Fruit fly (Drosophila melanogaster) whole organism, prepupa: Measurements from ENCODE around the gene CG33644.
A peak's percentile ranks its signal among the peaks of the same experiment; 100 is the strongest.

Experiments
- Blimp-1 ChIP-seq: fragments of 200-800 bp; sonication (Bioruptor generic); optimal IDR thresholded peaks from 3 replicates; lab custom pipeline; 2017; ENCODE audit warnings: missing biosample characterization, missing genetic modification characterization, mild to moderate bottlenecking, moderate library complexity, missing genetic modification reagents
- CG10631 ChIP-seq: fragments of 200-800 bp; sonication (Bioruptor generic); optimal IDR thresholded peaks from 2 replicates; lab custom pipeline; 2016; ENCODE audit warnings: missing biosample characterization, missing genetic modification characterization
- CG10669 ChIP-seq: fragments of 200-800 bp; sonication (Bioruptor generic); optimal IDR thresholded peaks from 3 replicates; lab custom pipeline; 2018; ENCODE audit warnings: missing biosample characterization, mild to moderate bottlenecking, missing genetic modification characterization, moderate library complexity
- CG11294 ChIP-seq: fragments of 200-800 bp; sonication (Bioruptor generic); IDR thresholded peaks from 2 replicates; pipeline ENCODE4 v1.3.6; 2022; ENCODE audit warnings: missing biosample characterization, missing genetic modification characterization
- CG11762 ChIP-seq: fragments of 200-800 bp; sonication (Bioruptor generic); optimal IDR thresholded peaks from 3 replicates; lab custom pipeline; 2016; ENCODE audit warnings: missing biosample characterization, missing genetic modification characterization; ENCODE audit not compliant: insufficient read depth
- CG11902 ChIP-seq: fragments of 200-800 bp; sonication (Bioruptor generic); optimal IDR thresholded peaks from 3 replicates; lab custom pipeline; 2016; ENCODE audit warnings: missing biosample characterization, missing genetic modification characterization
- CG15336 ChIP-seq: fragments of 200-800 bp; sonication (Bioruptor generic); IDR thresholded peaks from 2 replicates; pipeline ENCODE4 v1.3.6; 2022; ENCODE audit warnings: missing biosample characterization, missing genetic modification characterization
- CG1621 ChIP-seq: fragments of 200-800 bp; sonication (Bioruptor generic); optimal IDR thresholded peaks from 3 replicates; lab custom pipeline; 2018; ENCODE audit warnings: missing biosample characterization, mild to moderate bottlenecking, missing genetic modification characterization
- CG3032 ChIP-seq: fragments of 200-800 bp; optimal IDR thresholded peaks from 2 replicates; lab custom pipeline; 2019; ENCODE audit warnings: missing biosample characterization, mild to moderate bottlenecking, missing genetic modification characterization, moderate library complexity
- CG31627 ChIP-seq: fragments of 200-800 bp; sonication (Bioruptor generic); optimal IDR thresholded peaks from 3 replicates; lab custom pipeline; 2016; ENCODE audit warnings: missing biosample characterization, missing genetic modification characterization
- CG32006 ChIP-seq: fragments of 200-800 bp; sonication (Bioruptor generic); optimal IDR thresholded peaks from 3 replicates; lab custom pipeline; 2017; ENCODE audit warnings: missing biosample characterization, mild to moderate bottlenecking, missing genetic modification characterization
- CG34406 ChIP-seq: fragments of 200-800 bp; sonication (Bioruptor generic); optimal IDR thresholded peaks from 3 replicates; lab custom pipeline; 2016; ENCODE audit warnings: missing biosample characterization, missing genetic modification characterization
- CG4318 ChIP-seq: fragments of 200-800 bp; sonication (Bioruptor generic); optimal IDR thresholded peaks from 3 replicates; lab custom pipeline; 2017; ENCODE audit warnings: missing biosample characterization, mild to moderate bottlenecking, missing genetic modification characterization
- CG6276 ChIP-seq: fragments of 200-800 bp; sonication (Bioruptor generic); optimal IDR thresholded peaks from 2 replicates; lab custom pipeline; 2017; ENCODE audit warnings: missing biosample characterization, mild to moderate bottlenecking, missing genetic modification characterization
- CG6792 ChIP-seq: fragments of 200-800 bp; sonication (Bioruptor generic); optimal IDR thresholded peaks from 3 replicates; lab custom pipeline; 2016; ENCODE audit warnings: missing biosample characterization, missing genetic modification characterization
- CG6808 ChIP-seq: fragments of 200-800 bp; sonication (Bioruptor generic); optimal IDR thresholded peaks from 3 replicates; lab custom pipeline; 2017; ENCODE audit warnings: missing biosample characterization, missing genetic modification characterization, mild to moderate bottlenecking, moderate library complexity, missing genetic modification reagents
- CG6854 ChIP-seq: fragments of 200-800 bp; sonication (Bioruptor generic); optimal IDR thresholded peaks from 2 replicates; lab custom pipeline; 2017; ENCODE audit warnings: missing biosample characterization, mild to moderate bottlenecking, missing genetic modification characterization
- CG7368 ChIP-seq: fragments of 200-800 bp; sonication (Bioruptor generic); optimal IDR thresholded peaks from 3 replicates; lab custom pipeline; 2016; ENCODE audit warnings: missing biosample characterization, missing genetic modification characterization
- CG8119 ChIP-seq: fragments of 200-800 bp; sonication (Bioruptor generic); IDR thresholded peaks from 3 replicates; pipeline ENCODE4 v1.3.6; 2022; ENCODE audit warnings: missing biosample characterization, missing genetic modification characterization
- CG8319 ChIP-seq: fragments of 200-800 bp; sonication (Bioruptor generic); optimal IDR thresholded peaks from 3 replicates; lab custom pipeline; 2016; ENCODE audit warnings: missing biosample characterization, missing genetic modification characterization
- CG8632 ChIP-seq: fragments of 200-800 bp; sonication (Bioruptor generic); optimal IDR thresholded peaks from 3 replicates; lab custom pipeline; 2016; ENCODE audit warnings: missing biosample characterization, missing genetic modification characterization
- Eip75B ChIP-seq: fragments of 200-800 bp; sonication (Bioruptor generic); optimal IDR thresholded peaks from 3 replicates; lab custom pipeline; 2016; ENCODE audit warnings: missing biosample characterization, missing genetic modification characterization
- Eip78C ChIP-seq: fragments of 200-800 bp; sonication (Bioruptor generic); peaks from one replicate; lab custom pipeline; 2016; ENCODE audit warnings: missing biosample characterization, missing genetic modification characterization
- Eip93F ChIP-seq: fragments of 200-800 bp; sonication (Bioruptor generic); optimal IDR thresholded peaks from 2 replicates; lab custom pipeline; 2016; ENCODE audit warnings: missing biosample characterization, mild to moderate bottlenecking, missing genetic modification characterization
- Ets21C ChIP-seq: fragments of 200-800 bp; sonication (Bioruptor generic); optimal IDR thresholded peaks from 3 replicates; lab custom pipeline; 2016; ENCODE audit warnings: missing biosample characterization, missing genetic modification characterization
- Gug ChIP-seq: fragments of 200-800 bp; sonication (Bioruptor generic); IDR thresholded peaks from 2 replicates; pipeline ENCODE4 v1.3.6; 2022; ENCODE audit warnings: missing biosample characterization, missing genetic modification characterization
- Hr38 ChIP-seq: sonication (Bioruptor generic); optimal IDR thresholded peaks from 2 replicates; lab custom pipeline; 2016; ENCODE audit warnings: missing biosample characterization, missing genetic modification characterization
- Hr4 ChIP-seq: fragments of 200-800 bp; sonication (Bioruptor generic); optimal IDR thresholded peaks from 3 replicates; lab custom pipeline; 2016; ENCODE audit warnings: missing biosample characterization, missing genetic modification characterization
- Lpt ChIP-seq: fragments of 200-800 bp; sonication (Bioruptor generic); optimal IDR thresholded peaks from 3 replicates; lab custom pipeline; 2016; ENCODE audit warnings: missing biosample characterization, missing genetic modification characterization
- Met ChIP-seq: fragments of 200-800 bp; sonication (Bioruptor generic); optimal IDR thresholded peaks from 3 replicates; lab custom pipeline; 2016; ENCODE audit warnings: missing biosample characterization, missing genetic modification characterization
- Smox ChIP-seq: fragments of 200-800 bp; sonication (Bioruptor generic); optimal IDR thresholded peaks from 3 replicates; lab custom pipeline; 2016; ENCODE audit warnings: missing biosample characterization, missing genetic modification characterization
- Sox14 ChIP-seq: fragments of 200-800 bp; sonication (Bioruptor generic); optimal IDR thresholded peaks from 3 replicates; lab custom pipeline; 2016; ENCODE audit warnings: missing biosample characterization, missing genetic modification characterization
- Sox15 ChIP-seq: fragments of 200-800 bp; sonication (Bioruptor generic); optimal IDR thresholded peaks from 3 replicates; lab custom pipeline; 2016; ENCODE audit warnings: missing biosample characterization, missing genetic modification characterization
- achi ChIP-seq: fragments of 200-800 bp; sonication (Bioruptor generic); optimal IDR thresholded peaks from 3 replicates; lab custom pipeline; 2016; ENCODE audit warnings: missing biosample characterization, missing genetic modification characterization
- acj6 ChIP-seq: fragments of 200-800 bp; sonication (Bioruptor generic); optimal IDR thresholded peaks from 3 replicates; lab custom pipeline; 2016; ENCODE audit warnings: missing biosample characterization, missing genetic modification characterization
- cyc ChIP-seq: fragments of 200-800 bp; sonication (Bioruptor generic); optimal IDR thresholded peaks from 3 replicates; lab custom pipeline; 2016; ENCODE audit warnings: missing biosample characterization, missing genetic modification characterization
- dac ChIP-seq: fragments of 200-800 bp; sonication (Bioruptor generic); optimal IDR thresholded peaks from 2 replicates; lab custom pipeline; 2017; ENCODE audit warnings: missing biosample characterization, mild to moderate bottlenecking, missing genetic modification characterization
- dsx ChIP-seq: fragments of 200-800 bp; optimal IDR thresholded peaks from 3 replicates; lab custom pipeline; 2019; ENCODE audit warnings: missing biosample characterization, mild to moderate bottlenecking, missing genetic modification characterization, moderate library complexity; ENCODE audit not compliant: poor library complexity, severe bottlenecking
- esn ChIP-seq: fragments of 200-800 bp; sonication (Bioruptor generic); optimal IDR thresholded peaks from 2 replicates; lab custom pipeline; 2016; ENCODE audit warnings: missing biosample characterization, mild to moderate bottlenecking, missing genetic modification characterization, moderate library complexity
- fd59A ChIP-seq: fragments of 200-800 bp; sonication (Bioruptor generic); optimal IDR thresholded peaks from 2 replicates; lab custom pipeline; 2017; ENCODE audit warnings: missing biosample characterization, mild to moderate bottlenecking, missing genetic modification characterization, missing genetic modification reagents
- fkh ChIP-seq: fragments of 200-800 bp; sonication (Bioruptor generic); optimal IDR thresholded peaks from 3 replicates; lab custom pipeline; 2017; ENCODE audit warnings: missing biosample characterization, mild to moderate bottlenecking, missing genetic modification characterization, moderate library complexity
- lz ChIP-seq: fragments of 200-800 bp; sonication (Bioruptor generic); optimal IDR thresholded peaks from 3 replicates; lab custom pipeline; 2016; ENCODE audit warnings: missing biosample characterization, missing genetic modification characterization
- pdm3 ChIP-seq: fragments of 200-800 bp; sonication (Bioruptor generic); optimal IDR thresholded peaks from 3 replicates; lab custom pipeline; 2016; ENCODE audit warnings: missing biosample characterization, missing genetic modification characterization
- spab ChIP-seq: fragments of 200-800 bp; sonication (Bioruptor generic); optimal IDR thresholded peaks from 2 replicates; lab custom pipeline; 2017; ENCODE audit warnings: missing biosample characterization, mild to moderate bottlenecking, missing genetic modification characterization, missing genetic modification reagents
- svp ChIP-seq: fragments of 200-800 bp; sonication (Bioruptor generic); peaks from one replicate; lab custom pipeline; 2016; ENCODE audit warnings: missing biosample characterization, missing genetic modification characterization
- vri ChIP-seq: fragments of 200-800 bp; sonication (Bioruptor generic); optimal IDR thresholded peaks from 3 replicates; lab custom pipeline; 2016; ENCODE audit warnings: missing biosample characterization, mild to moderate bottlenecking, missing genetic modification characterization

CG33644 gene

DNA sequence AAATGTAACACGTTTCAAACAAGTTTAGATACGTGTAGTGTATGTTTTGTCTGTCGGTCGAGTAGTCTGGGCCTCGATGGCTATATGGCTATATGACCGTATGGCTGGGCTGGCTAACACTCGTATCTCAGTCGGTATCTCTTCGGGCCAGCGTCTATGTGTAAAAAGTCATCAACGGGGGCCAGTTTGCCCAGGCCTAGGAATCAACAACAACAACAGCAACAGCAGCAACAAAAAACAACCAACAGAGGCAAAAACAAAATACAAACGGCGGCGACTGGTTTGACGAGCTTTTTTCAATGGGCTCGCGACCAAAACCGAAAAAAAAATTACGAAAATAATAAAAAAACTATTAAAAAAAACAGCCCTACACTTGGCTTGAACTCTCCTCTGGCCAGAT, 13.8 kb downstream of the CG33644 start (continued):
- TF ChIP-seq Lpt (peak; percentile 81), Eip75B (GFP tag; lab: Kevin White, UChicago) (peak; percentile 7), CG15336 (GFP tag; lab: Robert Waterston, UW) (peak; percentile 69), dsx (GFP tag; lab: Kevin White, UChicago) (peak; percentile 85), vri (GFP tag; lab: Kevin White, UChicago) (no peak), spab (GFP tag; lab: Kevin White, UChicago) (peak; percentile 89), CG8119 (GFP tag; lab: Robert Waterston, UW) (peak; percentile 85), CG4318 (GFP tag; lab: Kevin White, UChicago) (no peak), Met (GFP tag; lab: Kevin White, UChicago) (no peak), Hr38 (GFP tag; lab: Kevin White, UChicago) (no peak), CG7368 (GFP tag; lab: Kevin White, UChicago) (no peak), CG8632 (GFP tag; lab: Kevin White, UChicago) (peak; percentile 26), CG34406 (GFP tag; lab: Kevin White, UChicago) (no peak), CG11294 (GFP tag; lab: Robert Waterston, UW) (no peak), svp (no peak), cyc (GFP tag; lab: Kevin White, UChicago) (no peak), CG10669 (GFP tag; lab: Kevin White, UChicago) (peak; percentile 65)

- TF ChIP-seq Gug (GFP tag; lab: Robert Waterston, UW) (no peak), CG10631 (peak; percentile 86), spab (GFP tag; lab: Kevin White, UChicago) (peak; percentile 85), pdm3 (GFP tag; lab: Kevin White, UChicago) (peak; percentile 78), fkh (GFP tag; lab: Kevin White, UChicago) (no peak), fd59A (GFP tag; lab: Kevin White, UChicago) (peak; percentile 82), achi (GFP tag; lab: Kevin White, UChicago) (peak; percentile 80), CG8319 (GFP tag; lab: Kevin White, UChicago) (peak; percentile 66), acj6 (GFP tag; lab: Kevin White, UChicago) (peak; percentile 76), Eip93F (no peak), Sox14 (GFP tag; lab: Kevin White, UChicago) (peak; percentile 84), dsx (GFP tag; lab: Kevin White, UChicago) (peak; percentile 52), dac (GFP tag; lab: Kevin White, UChicago) (peak; percentile 2), CG1621 (tag; lab: Kevin White, UChicago) (peak; percentile 16), CG6808 (GFP tag; lab: Kevin White, UChicago) (peak; percentile 85), lz (GFP tag; lab: Kevin White, UChicago) (peak; percentile 85), Sox15 (peak; percentile 73), CG7368 (GFP tag; lab: Kevin White, UChicago) (peak; percentile 45), Smox (peak; percentile 82), CG6854 (GFP tag; lab: Kevin White, UChicago) (peak; percentile 44), svp (peak; percentile 96), CG6792 (peak; percentile 77), CG32006 (peak; percentile 82), CG11902 (GFP tag; lab: Kevin White, UChicago) (peak; percentile 95), Eip78C (GFP tag; lab: Kevin White, UChicago) (peak; percentile 93), esn (GFP tag; lab: Kevin White, UChicago) (peak; percentile 87), Ets21C (GFP tag; lab: Kevin White, UChicago) (peak; percentile 83), CG34406 (GFP tag; lab: Kevin White, UChicago) (peak; percentile 64), CG11762 (GFP tag; lab: Kevin White, UChicago) (peak; percentile 64), Hr38 (GFP tag; lab: Kevin White, UChicago) (no peak), CG10669 (GFP tag; lab: Kevin White, UChicago) (peak; percentile 77), Hr4 (GFP tag; lab: Kevin White, UChicago) (peak; percentile 80), CG6276 (GFP tag; lab: Kevin White, UChicago) (peak; percentile 65), Lpt (no peak), Blimp-1 (peak; percentile 48), CG3032 (tag; lab: Kevin White, UChicago) (peak; percentile 81), CG8119 (GFP tag; lab: Robert Waterston, UW) (no peak; the same call in 1 of the 3 replicates), CG31627 (GFP tag; lab: Kevin White, UChicago) (peak; percentile 84)
Observed at dm6 chr2L:13547738-13548726, 16.1 kb downstream of the CG33644 start.
